Worm (Caenorhabditis elegans): Measurements from ENCODE around the gene mans-2.

Gene mans-2

DNA sequence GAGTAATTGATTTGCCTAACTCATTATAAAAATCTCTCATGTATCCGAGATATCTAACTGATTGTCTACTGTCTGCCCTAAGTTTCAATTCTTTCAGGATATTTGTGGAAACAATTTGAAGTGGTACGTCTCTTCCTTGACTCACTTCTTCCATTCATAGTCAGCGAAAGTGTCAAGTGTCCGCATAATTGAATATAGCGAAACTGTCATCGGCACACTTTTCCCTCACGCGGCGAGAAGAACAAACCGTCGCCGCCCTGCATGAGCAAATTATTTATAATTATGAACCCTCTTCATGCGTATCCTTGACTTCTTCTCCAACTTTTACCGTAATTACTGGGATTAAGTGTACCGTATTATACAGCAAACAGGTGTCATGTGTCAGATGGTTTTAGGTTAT lies 36.7 kb downstream of the mans-2 start:
- no peak for TF ChIP-seq ceh-2 (tag; optimal IDR thresholded peaks at IDR 0.05)
- no peak for TF ChIP-seq pag-3 (tag; optimal IDR thresholded peaks at IDR 0.05; ENCODE audit: borderline replicate concordance)
- no peak for TF ChIP-seq dve-1 (tag; optimal IDR thresholded peaks at IDR 0.05)
- peak; percentile 18 for TF ChIP-seq ceh-31 (tag; optimal IDR thresholded peaks at IDR 0.05)
- TF ChIP-seq ceh-14 (tag; optimal IDR thresholded peaks at IDR 0.05): no peak
- no peak for TF ChIP-seq ceh-45 (GFP tag; IDR thresholded peaks at IDR 0.05)
- TF ChIP-seq unc-42 (tag; optimal IDR thresholded peaks at IDR 0.05): peak; percentile 48
- no peak for TF ChIP-seq pros-1 (tag; optimal IDR thresholded peaks at IDR 0.05)
- no peak for TF ChIP-seq nhr-232 (tag; optimal IDR thresholded peaks at IDR 0.05)
- TF ChIP-seq hlh-30 (tag; optimal IDR thresholded peaks at IDR 0.05; ENCODE audit: insufficient read depth): no peak

DNA sequence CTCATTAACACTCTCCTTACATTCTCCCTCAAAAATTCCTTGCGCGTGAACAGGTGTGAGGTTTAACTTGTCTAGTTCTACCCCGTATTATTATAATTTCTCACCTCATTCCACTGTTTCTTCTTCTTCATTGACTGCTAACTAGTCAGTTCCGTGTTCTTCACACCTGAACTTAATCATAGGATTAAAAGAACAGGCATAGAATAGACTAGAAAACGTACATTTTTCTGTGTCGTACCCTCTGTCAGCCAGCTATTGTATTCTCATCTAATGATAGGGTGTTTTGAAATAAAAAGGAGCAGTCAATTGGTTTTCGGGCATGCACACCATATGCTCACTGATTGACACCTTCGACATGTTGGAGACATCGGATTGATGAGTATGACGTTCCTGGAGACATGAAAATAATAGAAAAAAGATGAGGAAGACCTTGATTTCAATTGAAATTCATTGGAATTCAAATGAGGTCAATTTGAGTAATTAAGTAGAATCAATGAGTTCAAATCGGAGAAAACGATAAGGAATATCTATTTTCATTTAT lies 37.8 kb downstream of the mans-2 start:
- peak; percentile 86 for TF ChIP-seq unc-55 (GFP tag; optimal IDR thresholded peaks at IDR 0.05)
- TF ChIP-seq sox-4 (tag; optimal IDR thresholded peaks at IDR 0.05): no peak

DNA sequence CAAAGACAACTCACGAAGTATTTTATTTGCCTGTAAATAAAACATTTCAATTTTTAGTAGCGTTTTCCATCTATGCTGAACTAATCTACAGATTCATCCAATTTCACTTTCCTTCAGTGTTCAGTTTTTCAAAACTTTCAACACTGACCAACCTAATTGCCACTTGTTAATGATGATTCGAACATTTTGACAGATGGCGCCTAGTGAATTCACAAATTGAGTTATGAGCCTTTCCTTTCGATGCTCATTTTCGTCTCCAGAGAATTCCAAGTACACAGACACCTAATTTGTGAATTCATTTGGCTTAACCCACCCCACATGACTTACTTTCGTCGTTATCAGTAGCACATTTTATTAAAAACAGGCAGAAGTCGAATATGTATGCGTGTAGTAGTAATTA lies 38.5 kb downstream of the mans-2 start:
- TF ChIP-seq unc-42 (tag; optimal IDR thresholded peaks at IDR 0.05) (peak; percentile 53), unc-3 (GFP tag; conservative IDR thresholded peaks at IDR 0.05) (no peak), unc-3 (tag; optimal IDR thresholded peaks at IDR 0.05) (no peak)

DNA sequence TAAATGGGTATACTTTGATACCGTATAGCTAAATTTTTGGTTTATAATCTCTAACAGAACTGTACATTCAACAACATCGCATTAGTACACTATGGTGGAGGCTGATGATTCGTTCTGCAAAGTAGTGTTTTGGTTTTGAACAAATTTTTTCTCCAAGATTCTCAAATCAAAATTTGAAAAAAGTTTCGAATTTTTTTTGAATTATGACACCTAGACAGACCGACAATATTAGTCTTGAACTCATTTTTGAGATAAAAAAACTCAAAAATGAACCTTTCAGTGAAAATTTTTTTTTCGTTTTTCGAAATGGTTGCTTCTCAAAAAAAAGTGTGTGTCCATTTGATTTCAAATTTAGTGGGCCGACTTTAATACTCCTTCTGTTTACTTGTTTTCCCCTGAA lies 39.9 kb downstream of the mans-2 start:
- TF ChIP-seq ceh-18 (tag; optimal IDR thresholded peaks at IDR 0.05) (no peak), K09A11.1 (tag; optimal IDR thresholded peaks at IDR 0.05; ENCODE audit: insufficient read depth) (no peak), pat-9 (tag; optimal IDR thresholded peaks at IDR 0.05) (no peak), ets-4 (tag; optimal IDR thresholded peaks at IDR 0.05) (no peak)

DNA sequence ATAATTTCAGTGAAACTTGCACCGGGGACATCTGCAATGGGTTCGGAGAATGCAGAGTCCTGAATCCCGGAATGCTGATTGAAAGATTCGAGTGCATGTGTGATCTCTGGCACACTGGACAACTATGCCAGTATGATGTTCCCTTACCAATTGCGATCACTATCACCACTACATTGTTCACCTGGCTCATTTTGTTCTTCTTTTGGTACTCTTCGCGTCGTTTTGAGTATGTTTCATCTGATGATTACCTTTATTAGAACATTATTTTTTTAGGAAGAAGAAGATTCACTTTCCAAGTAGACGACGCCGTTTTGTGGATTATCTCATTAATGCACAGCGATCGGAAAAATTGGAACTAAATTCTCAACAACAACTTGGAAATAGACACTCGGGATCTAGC lies 41.5 kb downstream of the mans-2 start:
- TF ChIP-seq T23F11.4 (GFP tag; optimal IDR thresholded peaks at IDR 0.05) (no peak), unc-3 (GFP tag; conservative IDR thresholded peaks at IDR 0.05) (no peak), unc-3 (tag; optimal IDR thresholded peaks at IDR 0.05) (no peak), C08G9.2 (tag; optimal IDR thresholded peaks at IDR 0.05) (no peak), Y22D7AL.16 (tag; optimal IDR thresholded peaks at IDR 0.05) (no peak), ref-2 (tag; optimal IDR thresholded peaks at IDR 0.05) (no peak), pag-3 (tag; optimal IDR thresholded peaks at IDR 0.05; ENCODE audit: borderline replicate concordance) (no peak), ttx-3 (tag; optimal IDR thresholded peaks at IDR 0.05) (no peak), ceh-24 (tag; optimal IDR thresholded peaks at IDR 0.05) (no peak), hlh-8 (tag; optimal IDR thresholded peaks at IDR 0.05) (no peak), lin-11 (tag; optimal IDR thresholded peaks at IDR 0.05) (no peak), hlh-15 (tag; optimal IDR thresholded peaks at IDR 0.05) (no peak), ceh-9 (tag; optimal IDR thresholded peaks at IDR 0.05) (no peak), eyg-1 (tag; optimal IDR thresholded peaks at IDR 0.05) (no peak), ceh-18 (tag; optimal IDR thresholded peaks at IDR 0.05) (no peak), nfya-1 (tag; optimal IDR thresholded peaks at IDR 0.05) (no peak), fkh-10 (GFP tag; optimal IDR thresholded peaks at IDR 0.05) (no peak)

ce11 chrV:11942325-11942724 lies 43.0 kb downstream of the mans-2 start, which contains the start of gene F58H1.6:
Gene F58H1.6 (plus strand): TSS chrV:11942625.
- no peak for TF ChIP-seq hlh-13 (GFP tag; optimal IDR thresholded peaks at IDR 0.05)
- TF ChIP-seq C38D4.7 (GFP tag; optimal IDR thresholded peaks at IDR 0.05): no peak
- TF ChIP-seq ceh-19 (GFP tag; optimal IDR thresholded peaks at IDR 0.05): no peak
- no peak for TF ChIP-seq fkh-6 (tag; optimal IDR thresholded peaks at IDR 0.05)
- TF ChIP-seq ceh-24 (tag; optimal IDR thresholded peaks at IDR 0.05): no peak
- TF ChIP-seq hlh-6 (tag; optimal IDR thresholded peaks at IDR 0.05): no peak

All from whole organism, late embryonic.